Fruit fly (Drosophila melanogaster): ENCODE measurements around the gene CG12111.

dm6 chrX:8580794-8581193 lies 10.0 kb upstream of the CG12111 start:
- TF ChIP-seq psq (optimal IDR thresholded peaks at IDR 0.05) (no peak), Sin3A (optimal IDR thresholded peaks at IDR 0.05) (no peak)

All from Kc167 (cell line).